Fruit fly (Drosophila melanogaster) S2 (cell line): ENCODE measurements around the gene Noc1.

Experiments
- CG8478 ChIP-seq: fragments of >200 bp; optimal IDR thresholded peaks from 2 replicates; lab custom pipeline; 2018
- CTCF ChIP-seq, 2 experiments: fragments of >200 bp; optimal IDR thresholded peaks; 2 replicates each; lab custom pipeline; 2018

dm6 chr3L:11074043-11074853 is at the start of gene Noc1, which contains the start of gene Pfdn2:
- TF ChIP-seq CG8478 (lab: Kevin White, UChicago) (no peak), CTCF (optimal IDR thresholded peaks at IDR 0.05; lab: Kevin White, UChicago) (no peak)
